Fruit fly (Drosophila melanogaster): ENCODE data around the gene CG34377.

- TF ChIP-seq Ets98B (GFP tag; IDR thresholded peaks at IDR 0.05) (no peak), CG15710 (tag; optimal IDR thresholded peaks at IDR 0.05) (no peak), CG8159 (tag; optimal IDR thresholded peaks at IDR 0.05) (no peak), fd96Ca (GFP tag; IDR thresholded peaks at IDR 0.05) (no peak), D1 (tag; optimal IDR thresholded peaks at IDR 0.05) (no peak), CG34367 (tag; optimal IDR thresholded peaks at IDR 0.05) (no peak), gl (tag; optimal IDR thresholded peaks at IDR 0.05) (no peak), Pif1A (GFP tag; optimal IDR thresholded peaks at IDR 0.05) (no peak), EcR (GFP tag; optimal IDR thresholded peaks at IDR 0.05) (no peak), CG13204 (GFP tag; optimal IDR thresholded peaks at IDR 0.05) (no peak)
Measured at dm6 chr3R:22342708-22343107, 18.8 kb upstream of the CG34377 start.
